Fruit fly (Drosophila melanogaster) whole organism, embryonic: ENCODE results near the gene CG5687.

ENCODE experiments used
- Ada2b ChIP-seq: fragments of 200-800 bp; sonication (Bioruptor generic); IDR thresholded peaks from 2 replicates; pipeline ENCODE4 v1.3.6; 2022; ENCODE audit warnings: missing biosample characterization, missing genetic modification characterization
- Atf6 ChIP-seq: fragments of 200-800 bp; sonication (Bioruptor generic); IDR thresholded peaks from 2 replicates; pipeline ENCODE4 v1.3.6; 2022; ENCODE audit warnings: missing biosample characterization, missing genetic modification characterization
- Bgb ChIP-seq: fragments of 200-800 bp; sonication (Bioruptor generic); IDR thresholded peaks from 2 replicates; pipeline ENCODE4 v1.3.6; 2022; ENCODE audit warnings: missing biosample characterization, missing genetic modification characterization; ENCODE audit not compliant: partially characterized antibody
- CG10267 ChIP-seq: fragments of 200-800 bp; sonication (Bioruptor generic); optimal IDR thresholded peaks from 2 replicates; lab custom pipeline; 2018; ENCODE audit warnings: missing biosample characterization, mild to moderate bottlenecking, missing genetic modification characterization, moderate library complexity
- CG10979 ChIP-seq: fragments of 200-800 bp; sonication (Bioruptor generic); optimal IDR thresholded peaks from 2 replicates; lab custom pipeline; 2018; ENCODE audit warnings: missing biosample characterization, mild to moderate bottlenecking, missing genetic modification characterization, moderate library complexity
- CG12659 ChIP-seq: fragments of 200-800 bp; sonication (Bioruptor generic); optimal IDR thresholded peaks from 3 replicates; lab custom pipeline; 2017; ENCODE audit warnings: mild to moderate bottlenecking, missing biosample characterization, missing genetic modification reagents, missing genetic modification characterization
- CG13287 ChIP-seq: fragments of 200-800 bp; sonication (Bioruptor generic); IDR thresholded peaks from 2 replicates; pipeline ENCODE4 v1.3.6; 2022; ENCODE audit warnings: missing biosample characterization, missing genetic modification characterization; ENCODE audit not compliant: partially characterized antibody
- CG14710 ChIP-seq: fragments of 200-800 bp; sonication (Bioruptor generic); optimal IDR thresholded peaks from 3 replicates; lab custom pipeline; 2019; ENCODE audit warnings: missing biosample characterization, mild to moderate bottlenecking, missing genetic modification characterization, moderate library complexity
- CG14860 ChIP-seq: fragments of 200-800 bp; sonication (Bioruptor generic); IDR thresholded peaks from 3 replicates; pipeline ENCODE4 v1.3.6; 2022; ENCODE audit warnings: missing biosample characterization, missing genetic modification characterization; ENCODE audit not compliant: partially characterized antibody
- CG15073 ChIP-seq: fragments of 200-800 bp; sonication (Bioruptor generic); optimal IDR thresholded peaks from 2 replicates; lab custom pipeline; 2016; ENCODE audit warnings: missing biosample characterization, missing genetic modification characterization
- CG15514 ChIP-seq: fragments of 200-800 bp; sonication (Bioruptor generic); optimal IDR thresholded peaks from 3 replicates; lab custom pipeline; 2017; ENCODE audit warnings: missing biosample characterization, missing genetic modification characterization, mild to moderate bottlenecking, moderate library complexity, missing genetic modification reagents
- CG1603 ChIP-seq: fragments of 200-800 bp; sonication (Bioruptor generic); optimal IDR thresholded peaks from 2 replicates; lab custom pipeline; 2019; ENCODE audit warnings: missing biosample characterization, mild to moderate bottlenecking, missing genetic modification characterization, moderate library complexity
- CG16863 ChIP-seq: fragments of 200-800 bp; sonication (Bioruptor generic); optimal IDR thresholded peaks from 3 replicates; lab custom pipeline; 2016; ENCODE audit warnings: missing biosample characterization, missing genetic modification characterization
- CG17829 ChIP-seq: fragments of 200-800 bp; optimal IDR thresholded peaks from 2 replicates; lab custom pipeline; 2019; ENCODE audit warnings: missing biosample characterization, mild to moderate bottlenecking, missing genetic modification characterization, moderate library complexity
- CG2116 ChIP-seq: fragments of 200-800 bp; sonication (Bioruptor generic); optimal IDR thresholded peaks from 3 replicates; lab custom pipeline; 2018; ENCODE audit warnings: missing biosample characterization, mild to moderate bottlenecking, missing genetic modification characterization
- CG31388 ChIP-seq: fragments of 200-800 bp; sonication (Bioruptor generic); optimal IDR thresholded peaks from 2 replicates; lab custom pipeline; 2016; ENCODE audit warnings: missing biosample characterization, missing genetic modification characterization
- CG34224 ChIP-seq: fragments of 200-800 bp; sonication (Bioruptor generic); IDR thresholded peaks from 3 replicates; pipeline ENCODE4 v1.3.6; 2022; ENCODE audit warnings: missing biosample characterization, missing genetic modification characterization; ENCODE audit not compliant: partially characterized antibody
- CG3847 ChIP-seq: fragments of 200-800 bp; sonication (Bioruptor generic); IDR thresholded peaks from 2 replicates; pipeline ENCODE4 v1.3.6; 2022; ENCODE audit warnings: missing biosample characterization, missing genetic modification characterization
- CG4820 ChIP-seq: fragments of 200-800 bp; sonication (Bioruptor generic); optimal IDR thresholded peaks from 3 replicates; lab custom pipeline; 2016; ENCODE audit warnings: missing biosample characterization, missing genetic modification characterization
- CG6791 ChIP-seq: fragments of 200-800 bp; sonication (Bioruptor generic); IDR thresholded peaks from 3 replicates; pipeline ENCODE4 v1.3.6; 2022; ENCODE audit warnings: missing biosample characterization, missing genetic modification characterization; ENCODE audit not compliant: partially characterized antibody
- CG7963 ChIP-seq: fragments of 200-800 bp; sonication (Bioruptor generic); IDR thresholded peaks from 3 replicates; pipeline ENCODE4 v1.3.6; 2022; ENCODE audit warnings: missing biosample characterization, missing genetic modification characterization; ENCODE audit not compliant: partially characterized antibody
- CG9932 ChIP-seq: fragments of 200-800 bp; sonication (Bioruptor generic); IDR thresholded peaks from 2 replicates; pipeline ENCODE4 v1.3.6; 2022; ENCODE audit warnings: missing biosample characterization, missing genetic modification characterization
- CHES-1-like ChIP-seq: fragments of 200-800 bp; sonication (Bioruptor generic); optimal IDR thresholded peaks from 2 replicates; lab custom pipeline; 2016; ENCODE audit warnings: missing biosample characterization, missing genetic modification characterization
- D19A ChIP-seq: fragments of 200-800 bp; optimal IDR thresholded peaks from 3 replicates; lab custom pipeline; 2019; ENCODE audit warnings: missing biosample characterization, mild to moderate bottlenecking, missing genetic modification characterization, moderate library complexity
- Dbx ChIP-seq: fragments of 200-800 bp; sonication (Bioruptor generic); IDR thresholded peaks from 3 replicates; pipeline ENCODE4 v1.3.6; 2022; ENCODE audit warnings: missing biosample characterization, missing genetic modification characterization
- Dll ChIP-seq: fragments of 200-800 bp; sonication (Bioruptor generic); IDR thresholded peaks from 4 replicates; pipeline ENCODE4 v1.3.6; 2022; ENCODE audit warnings: missing biosample characterization, missing genetic modification characterization; ENCODE audit not compliant: partially characterized antibody
- Dp ChIP-seq: fragments of 200-800 bp; sonication (Bioruptor generic); optimal IDR thresholded peaks from 2 replicates; lab custom pipeline; 2018; ENCODE audit warnings: missing biosample characterization, mild to moderate bottlenecking, missing genetic modification characterization, moderate library complexity
- Dref ChIP-seq: fragments of 200-800 bp; sonication (Bioruptor generic); IDR thresholded peaks from 2 replicates; pipeline ENCODE4 v1.3.6; 2022; ENCODE audit warnings: missing biosample characterization, missing genetic modification characterization
- Ets65A ChIP-seq: fragments of 200-800 bp; sonication (Bioruptor generic); peaks from one replicate; lab custom pipeline; 2016; ENCODE audit warnings: missing biosample characterization, missing genetic modification characterization
- Fer2 ChIP-seq: fragments of 200-800 bp; sonication (Bioruptor generic); optimal IDR thresholded peaks from 2 replicates; lab custom pipeline; 2018; ENCODE audit warnings: missing biosample characterization, mild to moderate bottlenecking, missing genetic modification characterization, moderate library complexity
- HLH3B ChIP-seq: fragments of 200-800 bp; sonication (Bioruptor generic); IDR thresholded peaks from 2 replicates; pipeline ENCODE4 v1.3.6; 2022; ENCODE audit warnings: missing biosample characterization, missing genetic modification characterization
- Scr ChIP-seq: fragments of 200-800 bp; sonication (Bioruptor generic); IDR thresholded peaks from 2 replicates; pipeline ENCODE4 v1.3.6; 2022; ENCODE audit warnings: missing biosample characterization, missing genetic modification characterization; ENCODE audit not compliant: partially characterized antibody
- Sry-δ ChIP-seq: fragments of 200-800 bp; sonication (Bioruptor generic); optimal IDR thresholded peaks from 2 replicates; lab custom pipeline; 2016; ENCODE audit warnings: missing biosample characterization, missing genetic modification characterization
- YL-1 ChIP-seq: fragments of 200-800 bp; sonication (Bioruptor generic); optimal IDR thresholded peaks from 3 replicates; lab custom pipeline; 2017; ENCODE audit warnings: missing biosample characterization, mild to moderate bottlenecking, missing genetic modification characterization
- dmrt11E ChIP-seq: fragments of 200-800 bp; sonication (Bioruptor generic); optimal IDR thresholded peaks from 3 replicates; lab custom pipeline; 2018; ENCODE audit warnings: missing biosample characterization, mild to moderate bottlenecking, missing genetic modification characterization, moderate library complexity
- gro ChIP-seq: fragments of 200-800 bp; sonication (Bioruptor generic); optimal IDR thresholded peaks from 2 replicates; lab custom pipeline; 2016; ENCODE audit warnings: missing biosample characterization, missing genetic modification characterization
- gsb ChIP-seq: fragments of 200-800 bp; sonication (Bioruptor generic); IDR thresholded peaks from 2 replicates; pipeline ENCODE4 v1.3.6; 2022; ENCODE audit warnings: missing biosample characterization, missing genetic modification characterization
- h ChIP-seq: fragments of >200 bp; optimal IDR thresholded peaks from 2 replicates; lab custom pipeline; 2017
- onecut ChIP-seq: fragments of 200-800 bp; sonication (Bioruptor generic); IDR thresholded peaks from 2 replicates; pipeline ENCODE4 v1.3.6; 2022; ENCODE audit warnings: missing biosample characterization, missing genetic modification characterization
- p53 ChIP-seq: fragments of 200-800 bp; sonication (Bioruptor generic); optimal IDR thresholded peaks from 2 replicates; lab custom pipeline; 2016; ENCODE audit warnings: missing biosample characterization, missing genetic modification characterization
- phol ChIP-seq: fragments of 200-800 bp; sonication (Bioruptor generic); optimal IDR thresholded peaks from 3 replicates; lab custom pipeline; 2018; ENCODE audit warnings: missing biosample characterization, mild to moderate bottlenecking, missing genetic modification characterization, moderate library complexity
- pzg ChIP-seq: fragments of 200-800 bp; sonication (Bioruptor generic); optimal IDR thresholded peaks from 3 replicates; lab custom pipeline; 2018; ENCODE audit warnings: missing biosample characterization, mild to moderate bottlenecking, missing genetic modification characterization, moderate library complexity
- sim ChIP-seq: fragments of 200-800 bp; sonication (Bioruptor generic); IDR thresholded peaks from 2 replicates; pipeline ENCODE4 v1.3.6; 2022; ENCODE audit warnings: missing biosample characterization, missing genetic modification characterization
- sna ChIP-seq: fragments of 200-800 bp; sonication (Bioruptor generic); IDR thresholded peaks from 2 replicates; pipeline ENCODE4 v1.3.6; 2022; ENCODE audit warnings: missing biosample characterization, missing genetic modification characterization; ENCODE audit not compliant: partially characterized antibody
- tin ChIP-seq: fragments of 200-800 bp; sonication (Bioruptor generic); optimal IDR thresholded peaks from 3 replicates; lab custom pipeline; 2016; ENCODE audit warnings: missing biosample characterization, missing genetic modification characterization
- tna ChIP-seq: fragments of 200-800 bp; sonication (Bioruptor generic); IDR thresholded peaks from 2 replicates; pipeline ENCODE4 v1.3.6; 2022; ENCODE audit warnings: missing biosample characterization, missing genetic modification characterization; ENCODE audit not compliant: partially characterized antibody
- unc-4 ChIP-seq: fragments of 200-800 bp; sonication (Bioruptor generic); IDR thresholded peaks from 2 replicates; pipeline ENCODE4 v1.3.6; 2022; ENCODE audit warnings: missing biosample characterization, missing genetic modification characterization; ENCODE audit not compliant: partially characterized antibody
- zfh1 ChIP-seq: fragments of 200-800 bp; sonication (Bioruptor generic); IDR thresholded peaks from 3 replicates; pipeline ENCODE4 v1.3.6; 2022; ENCODE audit warnings: missing biosample characterization, missing genetic modification characterization

Gene CG5687

DNA sequence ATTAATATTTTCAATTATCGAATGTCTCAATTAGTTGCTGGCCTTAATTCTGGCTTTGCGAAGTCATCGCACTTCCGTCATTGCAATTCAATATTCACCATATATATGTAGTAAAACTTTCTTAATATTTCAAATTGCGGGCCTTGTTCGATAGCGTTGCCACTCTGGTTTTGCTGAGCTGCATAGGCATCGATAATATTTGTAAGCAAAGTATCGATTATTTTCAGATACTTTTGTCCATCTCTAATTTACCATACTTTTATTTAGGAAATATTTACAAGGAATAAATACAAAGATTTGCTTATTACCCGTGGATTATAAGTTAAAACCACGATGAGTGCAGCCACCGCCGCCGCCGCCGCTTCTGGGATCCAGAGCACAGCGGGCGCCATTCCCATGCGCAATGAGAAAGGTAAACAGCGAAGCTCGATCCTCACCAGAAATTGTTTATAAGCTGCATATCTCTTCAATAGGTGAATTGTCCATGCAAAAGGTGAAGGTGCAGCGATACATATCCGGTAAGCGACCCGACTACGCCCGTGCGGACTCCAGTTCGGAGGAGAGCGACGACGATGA, 2.0 kb upstream of the CG5687 start, which contains the start of gene Mfap1 (continued):
- peak; percentile 75 for TF ChIP-seq pzg
- TF ChIP-seq phol (tag; lab: Kevin White, UChicago) = peak; percentile 30
- TF ChIP-seq CG3847 (GFP tag; lab: Robert Waterston, UW) = peak; percentile 24; the same call in 1 of the 2 replicates
- peak; percentile 80 for TF ChIP-seq Dref (GFP tag; lab: Robert Waterston, UW)
- no peak for TF ChIP-seq p53
- TF ChIP-seq CG2116 (GFP tag; lab: Kevin White, UChicago) = peak; percentile 96
- peak; percentile 33 for TF ChIP-seq tin (GFP tag; lab: Kevin White, UChicago)
- TF ChIP-seq CG34224 = peak; percentile 88
- TF ChIP-seq CG13287 (GFP tag; lab: Robert Waterston, UW) = peak; percentile 85
- no peak for TF ChIP-seq gsb
- TF ChIP-seq Sry-δ (GFP tag; lab: Kevin White, UChicago) = peak; percentile 84
- TF ChIP-seq Dp = peak; percentile 96
- TF ChIP-seq Dll (GFP tag; lab: Robert Waterston, UW) = peak; percentile 82
- TF ChIP-seq CHES-1-like (GFP tag; lab: Kevin White, UChicago) = peak; percentile 8
- TF ChIP-seq CG14860 (GFP tag; lab: Robert Waterston, UW) = 0 out of 3 replicates have a peak, but pooled peaks have one; percentile 35
- TF ChIP-seq Ets65A (GFP tag; lab: Kevin White, UChicago) = peak; percentile 41
- peak; percentile 99 for TF ChIP-seq onecut (GFP tag; lab: Robert Waterston, UW)
- TF ChIP-seq tna (GFP tag; lab: Robert Waterston, UW) = peak; percentile 41; the same call in 1 of the 2 replicates
- peak; percentile 10 for TF ChIP-seq CG31388 (GFP tag; lab: Kevin White, UChicago)
- peak; percentile 50 for TF ChIP-seq CG14710 (tag; lab: Kevin White, UChicago)
- TF ChIP-seq Atf6 (GFP tag; lab: Robert Waterston, UW) = no peak
- peak; percentile 41; the same call in 1 of the 2 replicates for TF ChIP-seq Ada2b (GFP tag; lab: Robert Waterston, UW)
- peak; percentile 18 for TF ChIP-seq CG12659
- peak; percentile 66 for TF ChIP-seq CG1603 (tag; lab: Kevin White, UChicago)
- no peak for TF ChIP-seq sim (GFP tag; lab: Robert Waterston, UW)
- TF ChIP-seq CG17829 (tag; lab: Kevin White, UChicago) = peak; percentile 23
- no peak for TF ChIP-seq CG15073 (GFP tag; lab: Kevin White, UChicago)
- 0 out of 2 replicates have a peak, but pooled peaks have one; percentile 20 for TF ChIP-seq HLH3B (GFP tag; lab: Robert Waterston, UW)
- peak; percentile 4 for TF ChIP-seq CG4820 (GFP tag; lab: Kevin White, UChicago)
- peak; percentile 21; the same call in 1 of the 3 replicates for TF ChIP-seq Dbx (GFP tag; lab: Robert Waterston, UW)
- peak; percentile 61 for TF ChIP-seq Bgb (GFP tag; lab: Robert Waterston, UW)
- TF ChIP-seq zfh1 (GFP tag; lab: Robert Waterston, UW) = peak; percentile 9; the same call in 2 of the 3 replicates
- TF ChIP-seq dmrt11E (tag; lab: Kevin White, UChicago) = no peak
- TF ChIP-seq CG10979 = no peak
- no peak for TF ChIP-seq h
- peak; percentile 5 for TF ChIP-seq gro (GFP tag; lab: Kevin White, UChicago)
- no peak for TF ChIP-seq D19A (tag; lab: Kevin White, UChicago)
- TF ChIP-seq sna (GFP tag; lab: Robert Waterston, UW) = 0 out of 2 replicates have a peak, but pooled peaks have one; percentile 15
- TF ChIP-seq Fer2 (tag; lab: Kevin White, UChicago) = peak; percentile 4
- TF ChIP-seq CG16863 (GFP tag; lab: Kevin White, UChicago) = peak; percentile 84
- peak; percentile 33 for TF ChIP-seq CG10267 (tag; lab: Kevin White, UChicago)
- peak; percentile 29; the same call in 1 of the 2 replicates for TF ChIP-seq CG9932 (GFP tag; lab: Robert Waterston, UW)
- TF ChIP-seq CG7963 (GFP tag; lab: Robert Waterston, UW) = peak; percentile 24; the same call in 1 of the 3 replicates
- peak; percentile 33 for TF ChIP-seq YL-1 (GFP tag; lab: Kevin White, UChicago)
- peak; percentile 77 for TF ChIP-seq unc-4 (GFP tag; lab: Robert Waterston, UW)
- TF ChIP-seq Scr (GFP tag; lab: Robert Waterston, UW) = peak; percentile 56
- peak; percentile 64; the same call in 2 of the 3 replicates for TF ChIP-seq CG6791 (GFP tag; lab: Robert Waterston, UW)
- peak; percentile 71 for TF ChIP-seq CG15514 (GFP tag; lab: Kevin White, UChicago)
